Fruit fly (Drosophila melanogaster) whole organism, embryonic: Measurements from ENCODE around the gene NT1.

Experiments used
- Adf1 ChIP-seq: fragments of 200-800 bp; sonication (Bioruptor generic); IDR thresholded peaks from 2 replicates; pipeline ENCODE4 v1.3.6; 2022; ENCODE audit warnings: missing biosample characterization, missing genetic modification characterization
- Aef1 ChIP-seq: fragments of 200-800 bp; sonication (Bioruptor generic); IDR thresholded peaks from 3 replicates; pipeline ENCODE4 v1.3.6; 2022; ENCODE audit warnings: missing biosample characterization, missing genetic modification characterization
- Atf3 ChIP-seq: fragments of 200-800 bp; sonication (Bioruptor generic); optimal IDR thresholded peaks from 3 replicates; lab custom pipeline; 2016; ENCODE audit warnings: missing biosample characterization, missing genetic modification characterization
- BEAF-32 ChIP-seq: fragments of 200-800 bp; sonication (Bioruptor generic); optimal IDR thresholded peaks from 3 replicates; lab custom pipeline; 2017; ENCODE audit warnings: missing biosample characterization, missing genetic modification characterization, mild to moderate bottlenecking, moderate library complexity, missing genetic modification reagents
- CG11723 ChIP-seq: fragments of 200-800 bp; sonication (Bioruptor generic); optimal IDR thresholded peaks from 2 replicates; lab custom pipeline; 2017; ENCODE audit warnings: missing biosample characterization, mild to moderate bottlenecking, missing genetic modification characterization
- CG12155 ChIP-seq: fragments of 200-800 bp; sonication (Bioruptor generic); optimal IDR thresholded peaks from 3 replicates; lab custom pipeline; 2016; ENCODE audit warnings: missing biosample characterization, missing genetic modification characterization
- CG13624 ChIP-seq: fragments of 200-800 bp; sonication (Bioruptor generic); optimal IDR thresholded peaks from 2 replicates; lab custom pipeline; 2016; ENCODE audit warnings: missing biosample characterization, missing genetic modification characterization
- CG15269 ChIP-seq: fragments of 200-800 bp; sonication (Bioruptor generic); optimal IDR thresholded peaks from 2 replicates; lab custom pipeline; 2018; ENCODE audit warnings: missing biosample characterization, mild to moderate bottlenecking, missing genetic modification characterization, moderate library complexity
- CG17359 ChIP-seq: fragments of 200-800 bp; sonication (Bioruptor generic); optimal IDR thresholded peaks from 3 replicates; lab custom pipeline; 2018; ENCODE audit warnings: missing biosample characterization, mild to moderate bottlenecking, missing genetic modification characterization, moderate library complexity
- CG18262 ChIP-seq: fragments of 200-800 bp; optimal IDR thresholded peaks from 3 replicates; lab custom pipeline; 2019; ENCODE audit warnings: missing biosample characterization, mild to moderate bottlenecking, missing genetic modification characterization, moderate library complexity
- CG30431 ChIP-seq: fragments of 200-800 bp; sonication (Bioruptor generic); optimal IDR thresholded peaks from 2 replicates; lab custom pipeline; 2017; ENCODE audit warnings: missing biosample characterization, missing genetic modification characterization
- CG31441 ChIP-seq: fragments of 200-800 bp; sonication (Bioruptor generic); IDR thresholded peaks from 2 replicates; pipeline ENCODE4 v1.3.6; 2022; ENCODE audit warnings: missing biosample characterization, missing genetic modification characterization
- CG3847 ChIP-seq: fragments of 200-800 bp; sonication (Bioruptor generic); IDR thresholded peaks from 2 replicates; pipeline ENCODE4 v1.3.6; 2022; ENCODE audit warnings: missing biosample characterization, missing genetic modification characterization
- CG5245 ChIP-seq: fragments of 200-800 bp; sonication (Bioruptor generic); optimal IDR thresholded peaks from 3 replicates; lab custom pipeline; 2016; ENCODE audit warnings: missing biosample characterization, missing genetic modification characterization
- CG6254 ChIP-seq: fragments of 200-800 bp; sonication (Bioruptor generic); optimal IDR thresholded peaks from 3 replicates; lab custom pipeline; 2017; ENCODE audit warnings: mild to moderate bottlenecking, missing biosample characterization, missing genetic modification reagents, missing genetic modification characterization
- CG7372 ChIP-seq: fragments of 200-800 bp; sonication (Bioruptor generic); IDR thresholded peaks from 2 replicates; pipeline ENCODE4 v1.3.6; 2022; ENCODE audit warnings: missing biosample characterization, missing genetic modification characterization
- CG9932 ChIP-seq: fragments of 200-800 bp; sonication (Bioruptor generic); IDR thresholded peaks from 2 replicates; pipeline ENCODE4 v1.3.6; 2022; ENCODE audit warnings: missing biosample characterization, missing genetic modification characterization
- Dll ChIP-seq: fragments of 200-800 bp; sonication (Bioruptor generic); IDR thresholded peaks from 4 replicates; pipeline ENCODE4 v1.3.6; 2022; ENCODE audit warnings: missing biosample characterization, missing genetic modification characterization; ENCODE audit not compliant: partially characterized antibody
- Dref ChIP-seq: fragments of 200-800 bp; sonication (Bioruptor generic); IDR thresholded peaks from 2 replicates; pipeline ENCODE4 v1.3.6; 2022; ENCODE audit warnings: missing biosample characterization, missing genetic modification characterization
- E2f1 ChIP-seq: fragments of 200-800 bp; sonication (Bioruptor generic); IDR thresholded peaks from 2 replicates; pipeline ENCODE4 v1.3.6; 2022; ENCODE audit warnings: missing biosample characterization, missing genetic modification characterization
- ERR ChIP-seq: fragments of 200-800 bp; sonication (Bioruptor generic); optimal IDR thresholded peaks from 2 replicates; lab custom pipeline; 2016; ENCODE audit warnings: missing biosample characterization, missing genetic modification characterization
- Elba2 ChIP-seq: fragments of 200-800 bp; sonication (Bioruptor generic); optimal IDR thresholded peaks from 3 replicates; lab custom pipeline; 2016; ENCODE audit warnings: missing biosample characterization, missing genetic modification characterization
- Ets65A ChIP-seq: fragments of 200-800 bp; sonication (Bioruptor generic); peaks from one replicate; lab custom pipeline; 2016; ENCODE audit warnings: missing biosample characterization, missing genetic modification characterization
- H2.0 ChIP-seq: fragments of 200-800 bp; sonication (Bioruptor generic); IDR thresholded peaks from 2 replicates; pipeline ENCODE4 v1.3.6; 2022; ENCODE audit warnings: missing biosample characterization, missing genetic modification characterization
- HHEX ChIP-seq: fragments of 200-800 bp; sonication (Bioruptor generic); optimal IDR thresholded peaks from 3 replicates; lab custom pipeline; 2017; ENCODE audit warnings: missing biosample characterization, mild to moderate bottlenecking, missing genetic modification characterization, missing genetic modification reagents
- Hr3 ChIP-seq: fragments of 200-800 bp; sonication (Bioruptor generic); optimal IDR thresholded peaks from 3 replicates; lab custom pipeline; 2016; ENCODE audit warnings: missing biosample characterization, missing genetic modification characterization
- Jarid2 ChIP-seq: fragments of 200-800 bp; sonication (Bioruptor generic); optimal IDR thresholded peaks from 3 replicates; lab custom pipeline; 2017; ENCODE audit warnings: mild to moderate bottlenecking, missing biosample characterization, missing genetic modification reagents, missing genetic modification characterization
- Med ChIP-seq: fragments of 200-800 bp; sonication (Bioruptor generic); peaks from one replicate; lab custom pipeline; 2016; ENCODE audit warnings: missing biosample characterization, missing genetic modification characterization, mild to moderate bottlenecking, inconsistent platforms, moderate library complexity
- Nf-YC ChIP-seq: fragments of 200-800 bp; optimal IDR thresholded peaks from 3 replicates; lab custom pipeline; 2019; ENCODE audit warnings: missing biosample characterization, mild to moderate bottlenecking, missing genetic modification characterization, moderate library complexity
- Poxn ChIP-seq: fragments of 200-800 bp; sonication (Bioruptor generic); IDR thresholded peaks from 2 replicates; pipeline ENCODE4 v1.3.6; 2022; ENCODE audit warnings: missing biosample characterization, missing genetic modification characterization
- Sin3A ChIP-seq: fragments of >200 bp; optimal IDR thresholded peaks from 2 replicates; lab custom pipeline; 2018
- Xrp1 ChIP-seq: fragments of 200-800 bp; sonication (Bioruptor generic); IDR thresholded peaks from 2 replicates; pipeline ENCODE4 v1.3.6; 2022; ENCODE audit warnings: missing biosample characterization, missing genetic modification characterization
- cad ChIP-seq: fragments of >200 bp; optimal IDR thresholded peaks from 2 replicates; lab custom pipeline; 2017; ENCODE audit warnings: missing biosample characterization, missing genetic modification characterization
- crc ChIP-seq: fragments of 200-800 bp; sonication (Bioruptor generic); optimal IDR thresholded peaks from 2 replicates; lab custom pipeline; 2016; ENCODE audit warnings: missing biosample characterization, missing genetic modification characterization
- crol ChIP-seq: fragments of 200-800 bp; sonication (Bioruptor generic); IDR thresholded peaks from 2 replicates; pipeline ENCODE4 v1.3.6; 2022; ENCODE audit warnings: missing biosample characterization, missing genetic modification characterization
- disco-r ChIP-seq: fragments of 200-800 bp; sonication (Bioruptor generic); optimal IDR thresholded peaks from 2 replicates; lab custom pipeline; 2016; ENCODE audit warnings: missing biosample characterization, missing genetic modification characterization
- ewg ChIP-seq: fragments of 200-800 bp; sonication (Bioruptor generic); optimal IDR thresholded peaks from 3 replicates; lab custom pipeline; 2017; ENCODE audit warnings: mild to moderate bottlenecking, missing biosample characterization, missing genetic modification reagents, missing genetic modification characterization
- gro ChIP-seq: fragments of 200-800 bp; sonication (Bioruptor generic); optimal IDR thresholded peaks from 2 replicates; lab custom pipeline; 2016; ENCODE audit warnings: missing biosample characterization, missing genetic modification characterization
- gsb ChIP-seq: fragments of 200-800 bp; sonication (Bioruptor generic); IDR thresholded peaks from 2 replicates; pipeline ENCODE4 v1.3.6; 2022; ENCODE audit warnings: missing biosample characterization, missing genetic modification characterization
- jumu ChIP-seq: fragments of 200-800 bp; sonication (Bioruptor generic); optimal IDR thresholded peaks from 3 replicates; lab custom pipeline; 2016; ENCODE audit warnings: missing biosample characterization, missing genetic modification characterization
- kah ChIP-seq: fragments of 200-800 bp; sonication (Bioruptor generic); optimal IDR thresholded peaks from 2 replicates; lab custom pipeline; 2018; ENCODE audit warnings: missing biosample characterization, mild to moderate bottlenecking, missing genetic modification characterization
- lilli ChIP-seq: fragments of 200-800 bp; sonication (Bioruptor generic); optimal IDR thresholded peaks from 3 replicates; lab custom pipeline; 2016; ENCODE audit warnings: missing biosample characterization, missing genetic modification characterization
- lola ChIP-seq, 3 experiments: fragments of >200 bp in 2 of 3; fragments of 200-800 bp in 1 of 3; sonication (Bioruptor generic) in 1 of 3; optimal IDR thresholded peaks; 2 replicates each; lab custom pipeline; 2017 to 2019; ENCODE audit warnings: missing biosample characterization in 3 of 3, missing genetic modification characterization in 3 of 3, mild to moderate bottlenecking in 1 of 3, moderate library complexity in 1 of 3
- mam ChIP-seq: fragments of 200-800 bp; sonication (Bioruptor generic); optimal IDR thresholded peaks from 3 replicates; lab custom pipeline; 2016; ENCODE audit warnings: missing biosample characterization, missing genetic modification characterization
- nerfin-2 ChIP-seq: fragments of 200-800 bp; sonication (Bioruptor generic); IDR thresholded peaks from 2 replicates; pipeline ENCODE4 v1.3.6; 2022; ENCODE audit warnings: missing biosample characterization, missing genetic modification characterization; ENCODE audit not compliant: partially characterized antibody
- ro ChIP-seq: fragments of 200-800 bp; sonication (Bioruptor generic); IDR thresholded peaks from 2 replicates; pipeline ENCODE4 v1.3.6; 2022; ENCODE audit warnings: missing biosample characterization, missing genetic modification characterization
- sim ChIP-seq: fragments of 200-800 bp; sonication (Bioruptor generic); IDR thresholded peaks from 2 replicates; pipeline ENCODE4 v1.3.6; 2022; ENCODE audit warnings: missing biosample characterization, missing genetic modification characterization
- sna ChIP-seq: fragments of 200-800 bp; sonication (Bioruptor generic); IDR thresholded peaks from 2 replicates; pipeline ENCODE4 v1.3.6; 2022; ENCODE audit warnings: missing biosample characterization, missing genetic modification characterization; ENCODE audit not compliant: partially characterized antibody
- sug ChIP-seq: fragments of 200-800 bp; optimal IDR thresholded peaks from 2 replicates; lab custom pipeline; 2019; ENCODE audit warnings: missing biosample characterization, mild to moderate bottlenecking, missing genetic modification characterization, moderate library complexity
- tll ChIP-seq, 2 experiments: fragments of 200-800 bp in 1 of 2; fragments of >200 bp in 1 of 2; sonication (Bioruptor generic) in 1 of 2; optimal IDR thresholded peaks; 2 replicates each; lab custom pipeline; 2017 to 2019; ENCODE audit warnings: missing biosample characterization in 2 of 2, missing genetic modification characterization in 2 of 2, mild to moderate bottlenecking in 1 of 2, moderate library complexity in 1 of 2
- tx ChIP-seq: fragments of 200-800 bp; sonication (Bioruptor generic); optimal IDR thresholded peaks from 2 replicates; lab custom pipeline; 2016; ENCODE audit warnings: missing biosample characterization, missing genetic modification characterization
- vfl ChIP-seq: fragments of 200-800 bp; sonication (Bioruptor generic); optimal IDR thresholded peaks from 2 replicates; lab custom pipeline; 2016; ENCODE audit warnings: missing biosample characterization, missing genetic modification characterization
- vnd ChIP-seq: fragments of 200-800 bp; sonication (Bioruptor generic); IDR thresholded peaks from 3 replicates; pipeline ENCODE4 v1.3.6; 2022; ENCODE audit warnings: missing biosample characterization, missing genetic modification characterization; ENCODE audit not compliant: partially characterized antibody

Gene NT1

DNA sequence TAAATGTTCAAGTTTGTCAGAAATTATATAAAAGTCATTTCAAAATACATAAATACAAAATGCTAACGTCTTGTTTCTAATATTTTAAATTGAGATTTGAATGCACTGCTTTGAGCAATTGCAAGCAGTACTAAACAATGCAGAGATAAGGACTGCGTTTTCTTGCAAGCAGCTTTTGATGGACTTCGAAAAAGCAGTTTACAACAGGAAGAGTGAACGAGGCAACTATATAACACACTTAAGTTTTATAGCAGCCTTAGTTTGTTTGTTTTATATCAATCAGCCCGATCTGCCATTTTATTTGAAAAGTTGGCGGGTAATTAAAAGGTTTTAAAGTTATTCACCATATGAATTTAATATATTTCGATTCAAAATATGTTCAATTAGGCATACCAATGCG lies 45.2 kb upstream of the NT1 start (continued):
- TF ChIP-seq tll (GFP tag; optimal IDR thresholded peaks at IDR 0.05; lab: Kevin White, UChicago) (no peak), ro (GFP tag; lab: Robert Waterston, UW) (no peak), Med (peak; percentile 69), CG31441 (GFP tag; lab: Robert Waterston, UW) (no peak), CG12155 (GFP tag; lab: Kevin White, UChicago) (no peak), CG5245 (no peak), CG17359 (tag; lab: Kevin White, UChicago) (no peak), nerfin-2 (GFP tag; lab: Robert Waterston, UW) (no peak), vfl (GFP tag; lab: Kevin White, UChicago) (no peak), CG6254 (no peak), sug (tag; lab: Kevin White, UChicago) (peak; percentile 12), sna (no peak), H2.0 (GFP tag; lab: Robert Waterston, UW) (no peak), Dref (no peak), crol (no peak), Hr3 (peak; percentile 38), Atf3 (no peak), cad (GFP tag; lab: Kevin White, UChicago) (no peak), gsb (GFP tag; lab: Robert Waterston, UW) (no peak), kah (GFP tag; lab: Kevin White, UChicago) (no peak), CG30431 (GFP tag; lab: Kevin White, UChicago) (no peak), Ets65A (GFP tag; lab: Kevin White, UChicago) (peak; percentile 99), mam (GFP tag; lab: Kevin White, UChicago) (peak; percentile 26), BEAF-32 (GFP tag; lab: Kevin White, UChicago) (peak; percentile 19), lola (GFP tag; optimal IDR thresholded peaks at IDR 0.05; lab: Kevin White, UChicago) (no peak), ewg (GFP tag; lab: Kevin White, UChicago) (peak; percentile 20), CG15269 (no peak), CG9932 (GFP tag; lab: Robert Waterston, UW) (0 out of 2 replicates have a peak, but pooled peaks have one; percentile 38), Sin3A (lab: Kevin White, UChicago) (no peak), lilli (GFP tag; lab: Kevin White, UChicago) (no peak), Nf-YC (tag; lab: Kevin White, UChicago) (no peak), gro (peak; percentile 29), Xrp1 (no peak), CG3847 (GFP tag; lab: Robert Waterston, UW) (peak; percentile 40), Elba2 (GFP tag; lab: Kevin White, UChicago) (peak; percentile 11), Poxn (GFP tag; lab: Robert Waterston, UW) (no peak), Jarid2 (no peak), Adf1 (GFP tag; lab: Robert Waterston, UW) (peak; percentile 26; the same call in 1 of the 2 replicates), Dll (GFP tag; lab: Robert Waterston, UW) (no peak), E2f1 (GFP tag; lab: Robert Waterston, UW) (no peak), crc (GFP tag; lab: Kevin White, UChicago) (no peak), vnd (GFP tag; lab: Robert Waterston, UW) (no peak), HHEX (GFP tag; lab: Kevin White, UChicago) (no peak), CG18262 (tag; lab: Kevin White, UChicago) (no peak), jumu (no peak), CG7372 (no peak), sim (GFP tag; lab: Robert Waterston, UW) (no peak), CG11723 (no peak), Aef1 (GFP tag; lab: Robert Waterston, UW) (no peak), disco-r (GFP tag; lab: Kevin White, UChicago) (no peak), tx (GFP tag; lab: Kevin White, UChicago) (no peak), CG13624 (GFP tag; lab: Kevin White, UChicago) (peak; percentile 37), ERR (GFP tag; lab: Kevin White, UChicago) (no peak)
